Worm (Caenorhabditis elegans): Measurements from ENCODE around the gene rfk-1.

rfk-1 gene

ce11 chrIV:10438901-10439300 lies 29.6 kb upstream of the rfk-1 start, which contains the start of gene F13B12.3:
Gene F13B12.3 (plus strand): TSS chrIV:10439123.
- TF ChIP-seq mab-5 (tag; optimal IDR thresholded peaks at IDR 0.05), result no peak
- TF ChIP-seq flh-1 (GFP tag; optimal IDR thresholded peaks at IDR 0.05), result no peak
- TF ChIP-seq unc-62 (GFP tag; optimal IDR thresholded peaks at IDR 0.05), result no peak
- no peak for TF ChIP-seq lin-13 (tag; optimal IDR thresholded peaks at IDR 0.05)
- TF ChIP-seq hlh-1 (tag; optimal IDR thresholded peaks at IDR 0.05), result no peak
- TF ChIP-seq sptf-1 (tag; optimal IDR thresholded peaks at IDR 0.05), result no peak
- no peak for TF ChIP-seq unc-120 (tag; optimal IDR thresholded peaks at IDR 0.05; ENCODE audit: poor library complexity, severe bottlenecking)
- no peak for TF ChIP-seq zip-8 (tag; optimal IDR thresholded peaks at IDR 0.05)
- no peak for TF ChIP-seq nhr-28 (tag; optimal IDR thresholded peaks at IDR 0.05)
- no peak for TF ChIP-seq unc-39 (tag; optimal IDR thresholded peaks at IDR 0.05)
- TF ChIP-seq mep-1 (tag; optimal IDR thresholded peaks at IDR 0.05), result no peak
- no peak for TF ChIP-seq nhr-237 (tag; optimal IDR thresholded peaks at IDR 0.05)
- no peak for TF ChIP-seq lin-32 (GFP tag; optimal IDR thresholded peaks at IDR 0.05)
- no peak for TF ChIP-seq bed-3 (GFP tag; optimal IDR thresholded peaks at IDR 0.05)

- TF ChIP-seq nhr-237 (tag; optimal IDR thresholded peaks at IDR 0.05) (no peak), snpc-4 (tag; optimal IDR thresholded peaks at IDR 0.05) (no peak), pha-4 (tag; optimal IDR thresholded peaks at IDR 0.05) (no peak), ceh-43 (GFP tag; optimal IDR thresholded peaks at IDR 0.05) (no peak), lsy-2 (tag; optimal IDR thresholded peaks at IDR 0.05) (no peak), unc-62 (GFP tag; optimal IDR thresholded peaks at IDR 0.05) (no peak)
These were observed 27.8 kb upstream of the rfk-1 start for ce11 chrIV:10437114-10437513.

DNA sequence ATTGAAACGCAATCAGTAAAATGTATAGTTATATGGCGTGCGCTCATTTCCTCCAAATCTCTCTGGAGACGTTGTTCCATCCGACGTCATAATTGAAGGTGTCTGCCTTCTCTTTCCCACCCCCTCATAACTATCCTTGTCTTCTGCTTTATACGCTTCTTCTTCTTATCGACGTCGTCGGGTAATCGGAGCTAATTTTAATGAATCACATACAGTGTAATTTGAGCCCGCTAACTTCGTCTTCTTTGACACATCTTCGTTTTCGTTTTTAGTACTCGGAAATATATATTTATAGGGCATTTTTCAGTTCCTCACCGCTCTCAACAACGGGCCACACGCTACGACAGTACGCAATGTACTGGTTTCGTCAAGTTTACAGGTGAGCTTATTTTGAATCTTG lies 27.1 kb upstream of the rfk-1 start, which contains the start of gene ins-1:
ins-1 (plus strand) TSS at position 301 of the 400 bp plus-strand sequence.
- TF ChIP-seq lsy-2 (tag; optimal IDR thresholded peaks at IDR 0.05), result no peak
- no peak for TF ChIP-seq mep-1 (tag; optimal IDR thresholded peaks at IDR 0.05)
- no peak for TF ChIP-seq ces-1 (GFP tag; optimal IDR thresholded peaks at IDR 0.05)
- no peak for TF ChIP-seq tbx-8 (GFP tag; optimal IDR thresholded peaks at IDR 0.05)
- TF ChIP-seq pha-4 (tag; optimal IDR thresholded peaks at IDR 0.05), result no peak
- no peak for TF ChIP-seq mls-2 (tag; optimal IDR thresholded peaks at IDR 0.05)
- no peak for TF ChIP-seq nhr-28 (tag; optimal IDR thresholded peaks at IDR 0.05)
- TF ChIP-seq ceh-83 (GFP tag; optimal IDR thresholded peaks at IDR 0.05), result no peak
- no peak for TF ChIP-seq cnd-1 (tag; optimal IDR thresholded peaks at IDR 0.05)
- TF ChIP-seq unc-39 (tag; optimal IDR thresholded peaks at IDR 0.05), result no peak
- TF ChIP-seq ztf-11 (tag; optimal IDR thresholded peaks at IDR 0.05), result no peak
- TF ChIP-seq ceh-43 (GFP tag; optimal IDR thresholded peaks at IDR 0.05), result no peak
- no peak for TF ChIP-seq drap-1 (GFP tag; optimal IDR thresholded peaks at IDR 0.05)

- TF ChIP-seq cnd-1 (tag; optimal IDR thresholded peaks at IDR 0.05), result no peak
- no peak for TF ChIP-seq mep-1 (tag; optimal IDR thresholded peaks at IDR 0.05)
These were observed 21.2 kb upstream of the rfk-1 start for ce11 chrIV:10430507-10430906.

- no peak for TF ChIP-seq bed-3 (GFP tag; optimal IDR thresholded peaks at IDR 0.05)
- no peak for TF ChIP-seq ham-2 (GFP tag; optimal IDR thresholded peaks at IDR 0.05)
- no peak for TF ChIP-seq lin-32 (GFP tag; optimal IDR thresholded peaks at IDR 0.05)
- no peak for TF ChIP-seq zip-8 (tag; optimal IDR thresholded peaks at IDR 0.05)
These were observed 19.9 kb upstream of the rfk-1 start, which contains the start of gene F13B12.2 for ce11 chrIV:10429129-10429528. Gene F13B12.2 (minus strand): TSS chrIV:10429130.

ce11 chrIV:10425129-10425528 lies 15.9 kb upstream of the rfk-1 start:
- TF ChIP-seq bed-3 (GFP tag; optimal IDR thresholded peaks at IDR 0.05) (no peak), lsy-2 (tag; optimal IDR thresholded peaks at IDR 0.05) (peak; percentile 27), flh-1 (GFP tag; optimal IDR thresholded peaks at IDR 0.05) (no peak), nhr-12 (tag; optimal IDR thresholded peaks at IDR 0.05) (no peak)

ce11 chrIV:10424535-10424934 lies 15.3 kb upstream of the rfk-1 start, which contains the start of gene F13B12.1:
Gene F13B12.1 (minus strand): TSS chrIV:10424635.
- no peak for TF ChIP-seq nhr-2 (tag; optimal IDR thresholded peaks at IDR 0.05)
- no peak for TF ChIP-seq nhr-237 (tag; optimal IDR thresholded peaks at IDR 0.05)
- TF ChIP-seq unc-39 (tag; optimal IDR thresholded peaks at IDR 0.05), result no peak
- no peak for TF ChIP-seq cnd-1 (tag; optimal IDR thresholded peaks at IDR 0.05)
- TF ChIP-seq ceh-39 (tag; optimal IDR thresholded peaks at IDR 0.05), result no peak
- no peak for TF ChIP-seq pha-4 (tag; optimal IDR thresholded peaks at IDR 0.05)
- no peak for TF ChIP-seq flh-1 (GFP tag; optimal IDR thresholded peaks at IDR 0.05)
- TF ChIP-seq blmp-1 (tag; optimal IDR thresholded peaks at IDR 0.05), result no peak
- TF ChIP-seq nhr-28 (tag; optimal IDR thresholded peaks at IDR 0.05), result no peak
- TF ChIP-seq tbx-8 (GFP tag; optimal IDR thresholded peaks at IDR 0.05), result no peak
- no peak for TF ChIP-seq sem-2 (GFP tag; optimal IDR thresholded peaks at IDR 0.05)
- TF ChIP-seq elt-3 (tag; optimal IDR thresholded peaks at IDR 0.05), result no peak
- no peak for TF ChIP-seq drap-1 (GFP tag; optimal IDR thresholded peaks at IDR 0.05)
- TF ChIP-seq unc-120 (tag; optimal IDR thresholded peaks at IDR 0.05; ENCODE audit: poor library complexity, severe bottlenecking), result no peak
- no peak for TF ChIP-seq ceh-43 (GFP tag; optimal IDR thresholded peaks at IDR 0.05)
- TF ChIP-seq zip-8 (tag; optimal IDR thresholded peaks at IDR 0.05), result no peak

Data from whole organism, mixed stage, embryonic.